Fruit fly (Drosophila melanogaster): ENCODE results near the gene CheA87a.

The CheA87a gene

DNA sequence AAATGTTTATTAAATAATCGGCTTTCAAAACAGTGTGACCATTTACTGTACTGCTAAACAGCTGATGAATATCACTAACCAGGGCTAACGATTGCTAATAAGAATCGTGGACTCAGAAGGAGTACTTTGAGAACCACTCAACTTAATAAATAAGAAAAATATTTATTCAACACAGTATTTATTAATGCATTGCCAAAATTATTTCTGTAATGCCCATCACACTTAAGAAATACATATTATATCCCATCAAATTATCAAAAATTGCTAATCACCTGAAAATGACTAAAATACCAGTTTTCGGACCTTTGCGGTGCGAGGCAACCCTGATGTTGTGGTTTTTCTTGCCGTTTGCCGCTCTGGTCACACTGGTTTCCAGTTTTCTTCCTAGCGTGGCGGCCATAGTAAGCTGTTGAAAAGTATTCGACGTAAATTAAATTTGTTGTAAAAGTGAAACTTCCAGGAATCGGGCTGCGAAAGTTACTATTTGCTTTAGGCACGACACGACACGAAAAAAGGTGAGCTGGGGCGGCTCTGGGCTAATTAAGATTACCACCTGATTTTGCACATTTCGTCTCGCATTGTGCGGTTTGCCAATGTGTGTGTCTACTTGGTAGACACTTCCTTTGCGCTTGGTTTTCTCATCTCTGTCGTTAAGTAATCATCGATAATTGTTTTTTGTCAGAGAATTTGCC lies 12.4 kb downstream of the CheA87a start, which contains the start of the genes mRpS21 and Droj2 (continued):
- TF ChIP-seq CG5180 (GFP tag; optimal IDR thresholded peaks at IDR 0.05) (no peak), CG4617 (GFP tag; optimal IDR thresholded peaks at IDR 0.05; ENCODE audit: borderline replicate concordance) (peak; percentile 43), odd (GFP tag; optimal IDR thresholded peaks at IDR 0.05) (peak; percentile 37), CG30431 (GFP tag; optimal IDR thresholded peaks at IDR 0.05) (no peak), CG2678 (tag; optimal IDR thresholded peaks at IDR 0.05) (peak; percentile 65), Atf-2 (GFP tag; optimal IDR thresholded peaks at IDR 0.05) (no peak), E2f2 (GFP tag; IDR thresholded peaks at IDR 0.05) (peak; percentile 42; the same call in 1 of the 2 replicates), CG9437 (GFP tag; optimal IDR thresholded peaks at IDR 0.05) (peak; percentile 20), Dip3 (GFP tag; optimal IDR thresholded peaks at IDR 0.05) (peak; percentile 44), nmo (GFP tag; optimal IDR thresholded peaks at IDR 0.05) (peak; percentile 83), Hr3 (GFP tag; optimal IDR thresholded peaks at IDR 0.05) (peak; percentile 41), lab (GFP tag; optimal IDR thresholded peaks at IDR 0.05) (peak; percentile 44), lov (optimal IDR thresholded peaks at IDR 0.05) (no peak), lov (GFP tag; IDR thresholded peaks at IDR 0.05) (no peak), Gug (GFP tag; IDR thresholded peaks at IDR 0.05) (0 out of 4 replicates have a peak, but pooled peaks have one; percentile 12), emc (GFP tag; optimal IDR thresholded peaks at IDR 0.05) (no peak), CrebB (tag; optimal IDR thresholded peaks at IDR 0.05) (peak; percentile 17), pzg (GFP tag; optimal IDR thresholded peaks at IDR 0.05) (peak; percentile 89), CG6791 (GFP tag; IDR thresholded peaks at IDR 0.05; ENCODE audit: partially characterized antibody) (peak; percentile 30; the same call in 2 of the 3 replicates), CG2712 (tag; optimal IDR thresholded peaks at IDR 0.05) (peak; percentile 64), CG4424 (GFP tag; optimal IDR thresholded peaks at IDR 0.05) (peak; percentile 36), exex (tag; optimal IDR thresholded peaks at IDR 0.05) (peak; percentile 40), Scr (GFP tag; IDR thresholded peaks at IDR 0.05; ENCODE audit: partially characterized antibody) (peak; percentile 51), Nf-YB (GFP tag; optimal IDR thresholded peaks at IDR 0.05) (peak; percentile 7), Deaf1 (tag; optimal IDR thresholded peaks at IDR 0.05) (peak; percentile 21), CG34376 (GFP tag; optimal IDR thresholded peaks at IDR 0.05) (peak; percentile 50), sob (GFP tag; IDR thresholded peaks at IDR 0.05) (peak; percentile 59), nom (GFP tag; optimal IDR thresholded peaks at IDR 0.05) (peak; percentile 57), Jarid2 (GFP tag; optimal IDR thresholded peaks at IDR 0.05) (peak; percentile 29), tx (GFP tag; optimal IDR thresholded peaks at IDR 0.05) (peak; percentile 4), Elba2 (GFP tag; optimal IDR thresholded peaks at IDR 0.05) (peak; percentile 95), CG4282 (GFP tag; optimal IDR thresholded peaks at IDR 0.05) (no peak), Mes4 (GFP tag; optimal IDR thresholded peaks at IDR 0.05) (no peak), insv (GFP tag; optimal IDR thresholded peaks at IDR 0.05) (peak in 1 of 2 experiments; percentile 97), Trl (optimal IDR thresholded peaks at IDR 0.05) (no peak), Trl (GFP tag; optimal IDR thresholded peaks at IDR 0.05) (peak; percentile 29), CkIIα-i1 (GFP tag; IDR thresholded peaks at IDR 0.05) (no peak), stc (GFP tag; IDR thresholded peaks at IDR 0.05) (no peak), pros (GFP tag; optimal IDR thresholded peaks at IDR 0.05) (no peak), az2 (GFP tag; optimal IDR thresholded peaks at IDR 0.05) (peak; percentile 23), Nf-YC (tag; optimal IDR thresholded peaks at IDR 0.05) (peak; percentile 67), CoRest (tag; optimal IDR thresholded peaks at IDR 0.05) (peak; percentile 82)

Measured in whole organism, embryonic.